Fruit fly (Drosophila melanogaster) whole organism, prepupa: Measurements from ENCODE around the gene kek5.

ENCODE experiments used
- Blimp-1 ChIP-seq: fragments of 200-800 bp; sonication (Bioruptor generic); optimal IDR thresholded peaks from 3 replicates; lab custom pipeline; 2017; ENCODE audit warnings: missing biosample characterization, missing genetic modification characterization, mild to moderate bottlenecking, moderate library complexity, missing genetic modification reagents
- CG10669 ChIP-seq: fragments of 200-800 bp; sonication (Bioruptor generic); optimal IDR thresholded peaks from 3 replicates; lab custom pipeline; 2018; ENCODE audit warnings: missing biosample characterization, mild to moderate bottlenecking, missing genetic modification characterization, moderate library complexity
- CG11762 ChIP-seq: fragments of 200-800 bp; sonication (Bioruptor generic); optimal IDR thresholded peaks from 3 replicates; lab custom pipeline; 2016; ENCODE audit warnings: missing biosample characterization, missing genetic modification characterization; ENCODE audit not compliant: insufficient read depth
- CG16779 ChIP-seq: fragments of 200-800 bp; sonication (Bioruptor generic); optimal IDR thresholded peaks from 3 replicates; lab custom pipeline; 2017; ENCODE audit warnings: missing biosample characterization, mild to moderate bottlenecking, missing genetic modification characterization
- CG32006 ChIP-seq: fragments of 200-800 bp; sonication (Bioruptor generic); optimal IDR thresholded peaks from 3 replicates; lab custom pipeline; 2017; ENCODE audit warnings: missing biosample characterization, mild to moderate bottlenecking, missing genetic modification characterization
- CG3919 ChIP-seq: fragments of 200-800 bp; sonication (Bioruptor generic); optimal IDR thresholded peaks from 3 replicates; lab custom pipeline; 2016; ENCODE audit warnings: missing biosample characterization, missing genetic modification characterization
- CG6163 ChIP-seq: fragments of 200-800 bp; sonication (Bioruptor generic); IDR thresholded peaks from 3 replicates; pipeline ENCODE4 v1.3.6; 2022; ENCODE audit warnings: missing biosample characterization, missing genetic modification characterization
- CG6792 ChIP-seq: fragments of 200-800 bp; sonication (Bioruptor generic); optimal IDR thresholded peaks from 3 replicates; lab custom pipeline; 2016; ENCODE audit warnings: missing biosample characterization, missing genetic modification characterization
- CG6808 ChIP-seq: fragments of 200-800 bp; sonication (Bioruptor generic); optimal IDR thresholded peaks from 3 replicates; lab custom pipeline; 2017; ENCODE audit warnings: missing biosample characterization, missing genetic modification characterization, mild to moderate bottlenecking, moderate library complexity, missing genetic modification reagents
- CG6854 ChIP-seq: fragments of 200-800 bp; sonication (Bioruptor generic); optimal IDR thresholded peaks from 2 replicates; lab custom pipeline; 2017; ENCODE audit warnings: missing biosample characterization, mild to moderate bottlenecking, missing genetic modification characterization
- CG7368 ChIP-seq: fragments of 200-800 bp; sonication (Bioruptor generic); optimal IDR thresholded peaks from 3 replicates; lab custom pipeline; 2016; ENCODE audit warnings: missing biosample characterization, missing genetic modification characterization
- CG8119 ChIP-seq: fragments of 200-800 bp; sonication (Bioruptor generic); IDR thresholded peaks from 3 replicates; pipeline ENCODE4 v1.3.6; 2022; ENCODE audit warnings: missing biosample characterization, missing genetic modification characterization
- CG8632 ChIP-seq: fragments of 200-800 bp; sonication (Bioruptor generic); optimal IDR thresholded peaks from 3 replicates; lab custom pipeline; 2016; ENCODE audit warnings: missing biosample characterization, missing genetic modification characterization
- CG9139 ChIP-seq: fragments of 200-800 bp; sonication (Bioruptor generic); optimal IDR thresholded peaks from 3 replicates; lab custom pipeline; 2017; ENCODE audit warnings: missing biosample characterization, mild to moderate bottlenecking, missing genetic modification characterization
- Eip78C ChIP-seq: fragments of 200-800 bp; sonication (Bioruptor generic); peaks from one replicate; lab custom pipeline; 2016; ENCODE audit warnings: missing biosample characterization, missing genetic modification characterization
- Ets21C ChIP-seq: fragments of 200-800 bp; sonication (Bioruptor generic); optimal IDR thresholded peaks from 3 replicates; lab custom pipeline; 2016; ENCODE audit warnings: missing biosample characterization, missing genetic modification characterization
- Gug ChIP-seq: fragments of 200-800 bp; sonication (Bioruptor generic); IDR thresholded peaks from 2 replicates; pipeline ENCODE4 v1.3.6; 2022; ENCODE audit warnings: missing biosample characterization, missing genetic modification characterization
- Hr4 ChIP-seq: fragments of 200-800 bp; sonication (Bioruptor generic); optimal IDR thresholded peaks from 3 replicates; lab custom pipeline; 2016; ENCODE audit warnings: missing biosample characterization, missing genetic modification characterization
- Met ChIP-seq: fragments of 200-800 bp; sonication (Bioruptor generic); optimal IDR thresholded peaks from 3 replicates; lab custom pipeline; 2016; ENCODE audit warnings: missing biosample characterization, missing genetic modification characterization
- OdsH ChIP-seq: fragments of 200-800 bp; sonication (Bioruptor generic); optimal IDR thresholded peaks from 3 replicates; lab custom pipeline; 2016; ENCODE audit warnings: missing biosample characterization, missing genetic modification characterization
- Sox14 ChIP-seq: fragments of 200-800 bp; sonication (Bioruptor generic); optimal IDR thresholded peaks from 3 replicates; lab custom pipeline; 2016; ENCODE audit warnings: missing biosample characterization, missing genetic modification characterization
- Sox15 ChIP-seq: fragments of 200-800 bp; sonication (Bioruptor generic); optimal IDR thresholded peaks from 3 replicates; lab custom pipeline; 2016; ENCODE audit warnings: missing biosample characterization, missing genetic modification characterization
- achi ChIP-seq: fragments of 200-800 bp; sonication (Bioruptor generic); optimal IDR thresholded peaks from 3 replicates; lab custom pipeline; 2016; ENCODE audit warnings: missing biosample characterization, missing genetic modification characterization
- acj6 ChIP-seq: fragments of 200-800 bp; sonication (Bioruptor generic); optimal IDR thresholded peaks from 3 replicates; lab custom pipeline; 2016; ENCODE audit warnings: missing biosample characterization, missing genetic modification characterization
- cyc ChIP-seq: fragments of 200-800 bp; sonication (Bioruptor generic); optimal IDR thresholded peaks from 3 replicates; lab custom pipeline; 2016; ENCODE audit warnings: missing biosample characterization, missing genetic modification characterization
- esn ChIP-seq: fragments of 200-800 bp; sonication (Bioruptor generic); optimal IDR thresholded peaks from 2 replicates; lab custom pipeline; 2016; ENCODE audit warnings: missing biosample characterization, mild to moderate bottlenecking, missing genetic modification characterization, moderate library complexity
- fd85E ChIP-seq: fragments of 200-800 bp; sonication (Bioruptor generic); optimal IDR thresholded peaks from 3 replicates; lab custom pipeline; 2016; ENCODE audit warnings: missing biosample characterization, missing genetic modification characterization
- fkh ChIP-seq: fragments of 200-800 bp; sonication (Bioruptor generic); optimal IDR thresholded peaks from 3 replicates; lab custom pipeline; 2017; ENCODE audit warnings: missing biosample characterization, mild to moderate bottlenecking, missing genetic modification characterization, moderate library complexity
- lz ChIP-seq: fragments of 200-800 bp; sonication (Bioruptor generic); optimal IDR thresholded peaks from 3 replicates; lab custom pipeline; 2016; ENCODE audit warnings: missing biosample characterization, missing genetic modification characterization
- pdm3 ChIP-seq: fragments of 200-800 bp; sonication (Bioruptor generic); optimal IDR thresholded peaks from 3 replicates; lab custom pipeline; 2016; ENCODE audit warnings: missing biosample characterization, missing genetic modification characterization
- salr ChIP-seq, 2 experiments: fragments of 200-800 bp; sonication (Bioruptor generic); optimal IDR thresholded peaks; 3 replicates each; lab custom pipeline; 2016 to 2018; ENCODE audit warnings: missing biosample characterization in 2 of 2, missing genetic modification characterization in 2 of 2, mild to moderate bottlenecking in 1 of 2
- ss ChIP-seq, 2 experiments: fragments of 200-800 bp; sonication (Bioruptor generic); optimal IDR thresholded peaks; 2 replicates in 1 of 2; 3 replicates in 1 of 2; lab custom pipeline; 2017 to 2018; ENCODE audit warnings: mild to moderate bottlenecking in 2 of 2, missing biosample characterization in 2 of 2, missing genetic modification characterization in 2 of 2, moderate library complexity in 1 of 2
- svp ChIP-seq: fragments of 200-800 bp; sonication (Bioruptor generic); peaks from one replicate; lab custom pipeline; 2016; ENCODE audit warnings: missing biosample characterization, missing genetic modification characterization
- topi ChIP-seq: fragments of 200-800 bp; sonication (Bioruptor generic); optimal IDR thresholded peaks from 3 replicates; lab custom pipeline; 2016; ENCODE audit warnings: missing biosample characterization, missing genetic modification characterization
- vri ChIP-seq: fragments of 200-800 bp; sonication (Bioruptor generic); optimal IDR thresholded peaks from 3 replicates; lab custom pipeline; 2016; ENCODE audit warnings: missing biosample characterization, mild to moderate bottlenecking, missing genetic modification characterization

The kek5 gene

DNA sequence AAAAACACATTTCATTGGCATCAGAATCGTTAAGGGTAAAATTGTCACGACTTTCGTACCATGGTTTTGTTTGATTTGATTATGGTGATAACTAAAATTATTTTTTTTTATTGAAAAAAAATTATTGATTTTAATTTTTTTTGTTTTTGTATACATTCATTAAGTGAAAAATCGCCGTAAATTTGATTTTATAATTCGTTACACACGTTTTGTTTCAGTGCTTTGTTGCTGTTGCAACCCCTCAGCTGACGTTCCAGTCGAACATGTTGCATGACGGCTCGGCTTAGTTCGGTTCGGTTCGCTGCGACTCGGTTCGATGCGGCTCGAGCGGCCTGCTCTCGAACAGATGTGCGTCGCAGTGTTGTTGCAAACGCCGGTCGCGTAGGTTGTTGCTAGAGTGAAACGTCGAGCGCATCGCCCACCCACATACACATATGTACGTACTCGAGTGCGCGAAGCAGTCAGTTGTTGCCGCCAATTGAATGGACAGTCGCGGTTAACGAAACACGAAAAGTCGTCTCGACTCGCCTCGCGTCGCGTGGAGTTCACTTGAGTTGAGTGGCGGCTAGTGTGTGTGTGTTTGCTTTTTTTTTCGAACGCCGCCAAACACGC, at the start of gene kek5 (continued):
- TF ChIP-seq fd85E (GFP tag; lab: Kevin White, UChicago) (no peak), CG32006 (GFP tag; lab: Kevin White, UChicago) (peak; percentile 50), salr (GFP tag; optimal IDR thresholded peaks at IDR 0.05; lab: Kevin White, UChicago) (no peak), achi (GFP tag; lab: Kevin White, UChicago) (peak; percentile 40), CG9139 (GFP tag; lab: Kevin White, UChicago) (no peak)

DNA sequence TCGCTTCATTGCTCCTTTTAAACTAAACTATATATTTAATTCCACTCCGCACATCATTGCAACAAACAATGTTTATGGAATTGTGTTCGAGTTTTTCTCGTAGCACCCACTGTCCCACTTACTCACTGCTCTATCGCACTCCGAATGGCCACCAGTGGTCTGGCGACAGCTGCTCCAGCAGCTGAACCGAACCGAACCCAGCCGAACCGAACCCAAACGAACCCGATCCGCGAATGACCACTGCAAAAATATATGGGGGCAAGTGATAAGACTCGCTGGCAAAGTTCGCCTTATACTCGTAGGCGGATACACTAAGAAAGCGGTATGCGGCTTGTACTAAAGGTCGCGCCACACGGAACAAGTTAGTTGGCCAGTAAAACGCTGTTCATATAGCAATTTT, 47.8 kb upstream of the kek5 start:
- TF ChIP-seq lz (no peak), svp (GFP tag; lab: Kevin White, UChicago) (peak; percentile 86), Eip78C (GFP tag; lab: Kevin White, UChicago) (peak; percentile 26)

DNA sequence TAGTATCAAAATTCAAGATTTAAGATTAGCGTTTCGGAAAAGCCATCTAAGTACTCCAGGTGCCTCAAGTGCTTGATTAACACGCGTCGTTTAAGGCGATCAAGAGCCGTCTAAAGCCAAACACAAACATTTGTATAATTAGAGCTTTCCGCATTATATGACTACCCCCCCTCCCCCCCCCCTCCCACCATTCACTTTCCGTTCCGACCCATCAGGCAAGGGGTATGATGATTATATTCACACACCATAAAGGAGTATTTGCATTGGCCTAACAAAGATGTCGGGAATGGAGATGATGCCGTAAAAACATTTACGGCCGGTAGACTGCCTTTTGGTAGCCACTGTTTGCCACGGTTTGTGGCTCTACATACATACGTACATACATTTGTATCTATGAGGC, 46.5 kb upstream of the kek5 start:
- TF ChIP-seq fkh (peak; percentile 82), CG9139 (GFP tag; lab: Kevin White, UChicago) (no peak)
- TF ChIP-seq, all 60 proteins: peak for 1

DNA sequence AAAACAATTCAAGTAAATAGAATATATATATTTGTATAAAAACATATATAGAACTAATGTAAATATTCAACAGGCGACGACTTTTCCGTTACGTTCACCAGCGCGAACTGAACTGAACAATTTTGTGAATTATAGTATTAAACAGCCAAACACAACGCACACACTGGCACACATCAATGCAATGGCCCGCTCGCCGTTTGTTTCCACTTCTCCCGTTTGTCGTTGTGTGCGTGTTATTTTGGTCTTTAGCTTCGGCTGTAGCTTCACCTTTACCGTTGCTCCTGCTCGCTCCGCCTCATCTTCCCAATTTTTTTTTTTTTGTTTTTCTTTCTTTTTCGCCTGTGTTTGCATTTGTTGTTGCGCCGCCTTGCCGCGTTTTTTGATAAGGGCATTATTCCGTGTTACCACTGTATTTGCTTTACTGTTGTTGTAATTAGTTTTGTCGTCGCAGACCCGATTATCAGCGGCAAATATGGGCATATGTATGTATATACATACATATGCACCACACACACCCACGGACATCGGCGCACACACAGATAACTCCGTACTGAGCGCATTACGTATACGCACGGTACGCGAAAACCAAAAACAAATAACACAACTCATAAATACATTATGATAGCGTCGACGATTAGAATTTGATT, 45.0 kb upstream of the kek5 start, which contains the start of gene CG8051:
CG8051 (minus strand) TSS at position 116 of the 647 bp plus-strand sequence.
- peak; percentile 40 for TF ChIP-seq CG16779
- no peak for TF ChIP-seq salr (GFP tag; optimal IDR thresholded peaks at IDR 0.05; lab: Kevin White, UChicago)
- TF ChIP-seq Met (GFP tag; lab: Kevin White, UChicago), result peak; percentile 3
- TF ChIP-seq acj6, result no peak
- peak; percentile 8 for TF ChIP-seq CG6792
- TF ChIP-seq pdm3 (GFP tag; lab: Kevin White, UChicago), result peak; percentile 35
- no peak for TF ChIP-seq esn
- no peak for TF ChIP-seq Gug (GFP tag; lab: Robert Waterston, UW)
- no peak for TF ChIP-seq CG6808 (GFP tag; lab: Kevin White, UChicago)
- TF ChIP-seq ss (GFP tag; optimal IDR thresholded peaks at IDR 0.05; lab: Kevin White, UChicago), result no peak
- peak; percentile 1 for TF ChIP-seq topi (GFP tag; lab: Kevin White, UChicago)
- no peak for TF ChIP-seq CG6163 (GFP tag; lab: Robert Waterston, UW)
- TF ChIP-seq CG6854, result no peak
- peak; percentile 1 for TF ChIP-seq OdsH (GFP tag; lab: Kevin White, UChicago)
- peak; percentile 5 for TF ChIP-seq CG8632
- TF ChIP-seq Blimp-1 (GFP tag; lab: Kevin White, UChicago), result no peak
- TF ChIP-seq vri (GFP tag; lab: Kevin White, UChicago), result peak; percentile 92
- no peak for TF ChIP-seq cyc (GFP tag; lab: Kevin White, UChicago)
- no peak for TF ChIP-seq CG8119 (GFP tag; lab: Robert Waterston, UW)
- TF ChIP-seq fkh, result peak; percentile 86
- TF ChIP-seq Hr4 (GFP tag; lab: Kevin White, UChicago), result no peak
- TF ChIP-seq Sox15 (GFP tag; lab: Kevin White, UChicago), result no peak
- TF ChIP-seq svp (GFP tag; lab: Kevin White, UChicago), result peak; percentile 65
- no peak for TF ChIP-seq CG10669 (GFP tag; lab: Kevin White, UChicago)
- no peak for TF ChIP-seq CG7368 (GFP tag; lab: Kevin White, UChicago)
- TF ChIP-seq fd85E (GFP tag; lab: Kevin White, UChicago), result no peak
- peak; percentile 5 for TF ChIP-seq achi (GFP tag; lab: Kevin White, UChicago)
- no peak for TF ChIP-seq Sox14
- no peak for TF ChIP-seq Ets21C (GFP tag; lab: Kevin White, UChicago)

DNA sequence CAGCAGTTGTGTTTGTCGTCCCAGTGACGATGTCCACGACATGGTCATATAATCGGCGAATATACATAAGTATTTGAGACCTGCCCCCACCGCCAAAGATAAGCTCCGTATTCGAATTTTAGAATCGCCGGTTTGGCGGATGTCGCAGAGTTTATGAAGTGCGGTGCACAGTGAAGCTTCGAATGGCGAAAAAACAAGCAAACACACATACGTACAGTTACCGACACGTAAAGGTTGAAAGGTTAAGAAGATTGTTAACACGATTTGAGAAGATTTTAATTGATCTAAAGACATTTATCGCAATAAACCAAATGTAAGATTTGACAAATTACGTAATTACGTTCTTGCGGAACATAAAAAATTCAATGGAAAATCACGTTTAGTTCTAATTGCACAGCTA, 43.3 kb upstream of the kek5 start:
- TF ChIP-seq CG3919 (no peak), CG11762 (GFP tag; lab: Kevin White, UChicago) (no peak), CG8119 (GFP tag; lab: Robert Waterston, UW) (no peak), CG16779 (no peak), vri (GFP tag; lab: Kevin White, UChicago) (peak; percentile 27), cyc (GFP tag; lab: Kevin White, UChicago) (no peak), salr (GFP tag; optimal IDR thresholded peaks at IDR 0.05; lab: Kevin White, UChicago) (no peak)
- TF ChIP-seq, all 60 proteins: peak for 1
